Worm (Caenorhabditis elegans) whole organism, late embryonic: Measurements from ENCODE around the gene R12B2.3.

ENCODE experiments used
- C38D4.7 ChIP-seq: fragments of 200-800 bp; sonication (Bioruptor generic); optimal IDR thresholded peaks from 2 replicates; lab custom pipeline; 2018; ENCODE audit warnings: mild to moderate bottlenecking, missing genetic modification characterization, moderate library complexity, missing compliant biosample characterization
- F13H6.1 ChIP-seq: sonication (generic microtip); optimal IDR thresholded peaks from 2 replicates; lab custom pipeline; 2016; ENCODE audit warnings: missing genetic modification characterization, missing compliant biosample characterization
- K02D7.2 ChIP-seq: sonication (generic microtip); optimal IDR thresholded peaks from 2 replicates; lab custom pipeline; 2017; ENCODE audit warnings: mild to moderate bottlenecking, missing genetic modification characterization, missing compliant biosample characterization
- T23F11.4 ChIP-seq: fragments of 200-800 bp; sonication (Bioruptor generic); optimal IDR thresholded peaks from 2 replicates; lab custom pipeline; 2018; ENCODE audit warnings: mild to moderate bottlenecking, missing genetic modification characterization, missing compliant biosample characterization
- Y22D7AL.16 ChIP-seq: sonication (generic microtip); optimal IDR thresholded peaks from 2 replicates; lab custom pipeline; 2016; ENCODE audit warnings: missing genetic modification characterization, missing compliant biosample characterization
- ahr-1 ChIP-seq: sonication (generic microtip); optimal IDR thresholded peaks from 2 replicates; lab custom pipeline; 2016; ENCODE audit warnings: missing genetic modification characterization, missing compliant biosample characterization
- ama-1 ChIP-seq: fragments of 150-350 bp; optimal IDR thresholded peaks from 2 replicates; lab custom pipeline; 2014
- ceh-14 ChIP-seq: sonication (generic microtip); optimal IDR thresholded peaks from 2 replicates; lab custom pipeline; 2016; ENCODE audit warnings: missing genotype, missing genetic modification characterization, missing compliant biosample characterization
- ceh-18 ChIP-seq: sonication (generic microtip); optimal IDR thresholded peaks from 2 replicates; lab custom pipeline; 2016; ENCODE audit warnings: missing genetic modification characterization, missing compliant biosample characterization
- ceh-19 ChIP-seq: fragments of 200-800 bp; sonication (Bioruptor generic); optimal IDR thresholded peaks from 2 replicates; lab custom pipeline; 2018; ENCODE audit warnings: mild to moderate bottlenecking, missing genetic modification characterization, missing compliant biosample characterization
- ceh-2 ChIP-seq: sonication (generic microtip); optimal IDR thresholded peaks from 2 replicates; lab custom pipeline; 2016; ENCODE audit warnings: missing genotype, missing genetic modification characterization, missing compliant biosample characterization
- ceh-24 ChIP-seq: sonication (generic microtip); optimal IDR thresholded peaks from 2 replicates; lab custom pipeline; 2016; ENCODE audit warnings: mild to moderate bottlenecking, missing genetic modification characterization, missing compliant biosample characterization
- ceh-30 ChIP-seq: fragments of 150-350 bp; optimal IDR thresholded peaks from 2 replicates; lab custom pipeline; 2014; ENCODE audit warnings: missing biosample characterization, missing genetic modification characterization
- ceh-31 ChIP-seq: sonication (generic microtip); optimal IDR thresholded peaks from 2 replicates; lab custom pipeline; 2016; ENCODE audit warnings: missing genetic modification characterization, missing compliant biosample characterization
- ceh-34 ChIP-seq: sonication (generic microtip); optimal IDR thresholded peaks from 2 replicates; lab custom pipeline; 2016; ENCODE audit warnings: mild to moderate bottlenecking, missing genetic modification characterization, missing compliant biosample characterization
- ceh-48 ChIP-seq: sonication (generic microtip); optimal IDR thresholded peaks from 2 replicates; lab custom pipeline; 2016; ENCODE audit warnings: missing genetic modification characterization, inconsistent platforms, missing compliant biosample characterization
- ceh-6 ChIP-seq: fragments of 200-800 bp; sonication (Bioruptor generic); optimal IDR thresholded peaks from 2 replicates; lab custom pipeline; 2018; ENCODE audit warnings: mild to moderate bottlenecking, missing genetic modification characterization, missing compliant biosample characterization
- ceh-9 ChIP-seq: sonication (generic microtip); optimal IDR thresholded peaks from 2 replicates; lab custom pipeline; 2016; ENCODE audit warnings: mild to moderate bottlenecking, missing genetic modification characterization, inconsistent platforms, missing compliant biosample characterization
- che-1 ChIP-seq: sonication (generic microtip); optimal IDR thresholded peaks from 2 replicates; lab custom pipeline; 2016; ENCODE audit warnings: mild to moderate bottlenecking, missing genetic modification characterization, missing compliant biosample characterization
- dve-1 ChIP-seq: sonication (generic microtip); optimal IDR thresholded peaks from 2 replicates; lab custom pipeline; 2017; ENCODE audit warnings: antibody characterized with exemption, mild to moderate bottlenecking, missing genetic modification characterization, missing compliant biosample characterization
- elt-2 ChIP-seq: sonication (generic microtip); optimal IDR thresholded peaks from 2 replicates; lab custom pipeline; 2016; ENCODE audit warnings: missing genetic modification reagents, missing genetic modification characterization, missing compliant biosample characterization
- elt-4 ChIP-seq: sonication (generic microtip); optimal IDR thresholded peaks from 2 replicates; lab custom pipeline; 2016; ENCODE audit warnings: missing genetic modification characterization, missing compliant biosample characterization
- ets-4 ChIP-seq: sonication (generic microtip); optimal IDR thresholded peaks from 2 replicates; lab custom pipeline; 2016; ENCODE audit warnings: missing genetic modification characterization, missing compliant biosample characterization
- eyg-1 ChIP-seq: sonication (generic microtip); optimal IDR thresholded peaks from 2 replicates; lab custom pipeline; 2016; ENCODE audit warnings: missing genotype, missing genetic modification characterization, missing compliant biosample characterization
- fax-1 ChIP-seq: sonication (generic microtip); optimal IDR thresholded peaks from 2 replicates; lab custom pipeline; 2016; ENCODE audit warnings: missing genotype, missing genetic modification characterization, missing compliant biosample characterization
- fkh-6 ChIP-seq: sonication (generic microtip); optimal IDR thresholded peaks from 2 replicates; lab custom pipeline; 2016; ENCODE audit warnings: missing genetic modification characterization, missing compliant biosample characterization
- gmeb-2 ChIP-seq: sonication (generic microtip); optimal IDR thresholded peaks from 2 replicates; lab custom pipeline; 2016; ENCODE audit warnings: missing genetic modification characterization, inconsistent platforms, missing compliant biosample characterization
- hlh-13 ChIP-seq: fragments of 200-800 bp; sonication (Bioruptor generic); optimal IDR thresholded peaks from 2 replicates; lab custom pipeline; 2018; ENCODE audit warnings: mild to moderate bottlenecking, missing genetic modification characterization, missing compliant biosample characterization
- hlh-15 ChIP-seq: sonication (generic microtip); optimal IDR thresholded peaks from 2 replicates; lab custom pipeline; 2016; ENCODE audit warnings: missing genetic modification characterization, missing compliant biosample characterization
- hlh-30 ChIP-seq: sonication (generic microtip); optimal IDR thresholded peaks from 2 replicates; lab custom pipeline; 2017; ENCODE audit warnings: antibody characterized with exemption, missing genetic modification characterization, missing compliant biosample characterization; ENCODE audit not compliant: insufficient read depth
- hlh-6 ChIP-seq: sonication (generic microtip); optimal IDR thresholded peaks from 2 replicates; lab custom pipeline; 2016; ENCODE audit warnings: missing genotype, missing genetic modification characterization, missing compliant biosample characterization
- hlh-8 ChIP-seq: sonication (generic microtip); optimal IDR thresholded peaks from 2 replicates; lab custom pipeline; 2016; ENCODE audit warnings: missing genotype, missing genetic modification characterization, missing compliant biosample characterization
- lim-6 ChIP-seq: sonication (generic microtip); optimal IDR thresholded peaks from 2 replicates; lab custom pipeline; 2016; ENCODE audit warnings: missing genetic modification characterization, missing compliant biosample characterization
- lin-11 ChIP-seq: fragments of 200-800 bp; sonication (Bioruptor generic); optimal IDR thresholded peaks from 2 replicates; lab custom pipeline; 2018; ENCODE audit warnings: mild to moderate bottlenecking, missing genetic modification characterization, missing compliant biosample characterization
- madf-2 ChIP-seq: sonication (generic microtip); optimal IDR thresholded peaks from 2 replicates; lab custom pipeline; 2017; ENCODE audit warnings: missing genetic modification characterization, missing compliant biosample characterization
- mec-3 ChIP-seq: sonication (generic microtip); optimal IDR thresholded peaks from 2 replicates; lab custom pipeline; 2016; ENCODE audit warnings: borderline replicate concordance, missing genetic modification characterization, missing compliant biosample characterization
- nhr-11 ChIP-seq: fragments of 150-350 bp; optimal IDR thresholded peaks from 2 replicates; lab custom pipeline; 2014; ENCODE audit warnings: missing biosample characterization, missing genetic modification characterization
- pat-9 ChIP-seq: fragments of 200-800 bp; sonication (Bioruptor generic); optimal IDR thresholded peaks from 2 replicates; lab custom pipeline; 2018; ENCODE audit warnings: mild to moderate bottlenecking, missing genetic modification characterization, moderate library complexity, missing compliant biosample characterization
- pax-1 ChIP-seq: fragments of 150-350 bp; optimal IDR thresholded peaks from 2 replicates; lab custom pipeline; 2014; ENCODE audit warnings: missing biosample characterization, missing genetic modification characterization
- pha-4 ChIP-seq: fragments of 150-350 bp; optimal IDR thresholded peaks from 2 replicates; lab custom pipeline; 2018; ENCODE audit warnings: missing biosample characterization, missing genetic modification reagents, missing genetic modification characterization
- pqm-1 ChIP-seq: sonication (generic microtip); optimal IDR thresholded peaks from 2 replicates; lab custom pipeline; 2016; ENCODE audit warnings: missing genetic modification characterization, missing compliant biosample characterization
- pros-1 ChIP-seq: fragments of 150-350 bp; optimal IDR thresholded peaks from 2 replicates; lab custom pipeline; 2014; ENCODE audit warnings: missing biosample characterization, missing genetic modification reagents, missing genetic modification characterization
- ref-2 ChIP-seq: sonication (generic microtip); optimal IDR thresholded peaks from 2 replicates; lab custom pipeline; 2016; ENCODE audit warnings: missing genetic modification characterization, missing compliant biosample characterization
- rnt-1 ChIP-seq: sonication (generic microtip); optimal IDR thresholded peaks from 2 replicates; lab custom pipeline; 2016; ENCODE audit warnings: missing genetic modification characterization, missing compliant biosample characterization
- sdc-2 ChIP-seq: sonication (generic microtip); optimal IDR thresholded peaks from 2 replicates; lab custom pipeline; 2016; ENCODE audit warnings: missing genotype, missing genetic modification characterization, missing compliant biosample characterization
- tbx-7 ChIP-seq: sonication (generic microtip); optimal IDR thresholded peaks from 2 replicates; lab custom pipeline; 2016; ENCODE audit warnings: missing genotype, missing genetic modification characterization, missing compliant biosample characterization
- unc-3 ChIP-seq, 2 experiments: fragments of 200-800 bp in 1 of 2; sonication (Bioruptor generic) in 1 of 2; sonication (generic microtip) in 1 of 2; conservative IDR thresholded peaks in 1 of 2; optimal IDR thresholded peaks in 1 of 2; 2 replicates each; pipeline versions ENCODE4 v1.3.6 to Lab custom; 2016 to 2022; ENCODE audit warnings: missing compliant biosample characterization in 2 of 2, missing genetic modification characterization in 2 of 2, missing genetic modification reagents in 1 of 2
- unc-42 ChIP-seq: sonication (generic microtip); optimal IDR thresholded peaks from 2 replicates; lab custom pipeline; 2016; ENCODE audit warnings: missing genotype, missing genetic modification characterization, missing compliant biosample characterization
- unc-55 ChIP-seq: sonication (generic microtip); optimal IDR thresholded peaks from 2 replicates; lab custom pipeline; 2017; ENCODE audit warnings: missing biosample characterization, missing genetic modification reagents, missing genetic modification characterization
- unc-86 ChIP-seq: sonication (generic microtip); optimal IDR thresholded peaks from 2 replicates; lab custom pipeline; 2016; ENCODE audit warnings: missing genetic modification characterization, missing compliant biosample characterization
- zip-5 ChIP-seq: sonication (generic microtip); optimal IDR thresholded peaks from 2 replicates; lab custom pipeline; 2016; ENCODE audit warnings: missing genetic modification characterization, missing compliant biosample characterization

Gene R12B2.3

ce11 chrIII:5846412-5846811, 41.0 kb downstream of the R12B2.3 start:
- no peak for TF ChIP-seq pros-1 (tag; lab: Kevin White, UChicago)
- TF ChIP-seq ama-1 (lab: Kevin White, UChicago): no peak
- no peak for TF ChIP-seq fax-1
- no peak for TF ChIP-seq madf-2 (tag; lab: Kevin White, UChicago)
- peak; percentile 38 for TF ChIP-seq unc-42 (tag; lab: Kevin White, UChicago)
- no peak for TF ChIP-seq ets-4 (tag; lab: Kevin White, UChicago)
- no peak for TF ChIP-seq pqm-1 (tag; lab: Kevin White, UChicago)
- TF ChIP-seq unc-86 (tag; lab: Kevin White, UChicago): no peak
- TF ChIP-seq ceh-18 (tag; lab: Kevin White, UChicago): peak; percentile 0

ce11 chrIII:5853240-5853639, 47.9 kb downstream of the R12B2.3 start, which contains the start of gene ddx-23:
TSS of gene ddx-23 (minus strand) at chrIII:5853269.
- TF ChIP-seq ceh-6 (GFP tag; lab: Kevin White, UChicago): no peak
- no peak for TF ChIP-seq zip-5 (tag; lab: Kevin White, UChicago)
- no peak for TF ChIP-seq dve-1
- no peak for TF ChIP-seq ceh-34 (tag; lab: Kevin White, UChicago)
- TF ChIP-seq gmeb-2 (tag; lab: Kevin White, UChicago): no peak
- TF ChIP-seq F13H6.1 (tag; lab: Kevin White, UChicago): no peak
- no peak for TF ChIP-seq ref-2 (tag; lab: Kevin White, UChicago)
- TF ChIP-seq fkh-6 (tag; lab: Kevin White, UChicago): no peak
- no peak for TF ChIP-seq mec-3 (tag; lab: Kevin White, UChicago)
- no peak for TF ChIP-seq pqm-1 (tag; lab: Kevin White, UChicago)
- peak; percentile 11 for TF ChIP-seq elt-2 (tag; lab: Kevin White, UChicago)
- TF ChIP-seq rnt-1 (tag; lab: Kevin White, UChicago): no peak
- TF ChIP-seq T23F11.4 (GFP tag; lab: Kevin White, UChicago): no peak
- no peak for TF ChIP-seq K02D7.2
- peak; percentile 93 for TF ChIP-seq ets-4 (tag; lab: Kevin White, UChicago)
- no peak for TF ChIP-seq unc-55
- TF ChIP-seq ceh-18 (tag; lab: Kevin White, UChicago): no peak
- TF ChIP-seq ceh-31 (tag; lab: Kevin White, UChicago): peak; percentile 70
- no peak for TF ChIP-seq pha-4 (tag; lab: Kevin White, UChicago)
- TF ChIP-seq hlh-15 (tag; lab: Kevin White, UChicago): no peak
- TF ChIP-seq madf-2 (tag; lab: Kevin White, UChicago): no peak
- no peak for TF ChIP-seq hlh-13
- no peak for TF ChIP-seq lim-6 (tag; lab: Kevin White, UChicago)
- TF ChIP-seq C38D4.7 (GFP tag; lab: Kevin White, UChicago): no peak
- TF ChIP-seq ceh-19: no peak
- no peak for TF ChIP-seq pat-9 (tag; lab: Kevin White, UChicago)
- TF ChIP-seq hlh-8: peak; percentile 7
- TF ChIP-seq tbx-7 (tag; lab: Kevin White, UChicago): no peak
- no peak for TF ChIP-seq nhr-11 (tag; lab: Kevin White, UChicago)
- TF ChIP-seq ceh-48 (tag; lab: Kevin White, UChicago): no peak
- no peak for TF ChIP-seq Y22D7AL.16 (tag; lab: Kevin White, UChicago)
- no peak for TF ChIP-seq ceh-9 (tag; lab: Kevin White, UChicago)
- no peak for TF ChIP-seq ceh-2 (tag; lab: Kevin White, UChicago)
- peak; percentile 7 for TF ChIP-seq fax-1
- no peak for TF ChIP-seq pax-1 (tag; lab: Kevin White, UChicago)
- TF ChIP-seq eyg-1 (tag; lab: Kevin White, UChicago): no peak
- no peak for TF ChIP-seq hlh-30 (tag; lab: Kevin White, UChicago)
- no peak for TF ChIP-seq lin-11 (tag; lab: Kevin White, UChicago)
- no peak for TF ChIP-seq ahr-1
- no peak for TF ChIP-seq ceh-24 (tag; lab: Kevin White, UChicago)
- TF ChIP-seq elt-4: no peak
- no peak for TF ChIP-seq unc-86 (tag; lab: Kevin White, UChicago)
- no peak for TF ChIP-seq unc-3 (GFP tag; conservative IDR thresholded peaks at IDR 0.05; lab: Robert Waterston, UW)
- no peak for TF ChIP-seq unc-3 (tag; optimal IDR thresholded peaks at IDR 0.05; lab: Kevin White, UChicago)
- no peak for TF ChIP-seq che-1 (tag; lab: Kevin White, UChicago)
- no peak for TF ChIP-seq hlh-6 (tag; lab: Kevin White, UChicago)
- TF ChIP-seq sdc-2 (tag; lab: Kevin White, UChicago): no peak
- peak; percentile 9 for TF ChIP-seq ceh-14 (tag; lab: Kevin White, UChicago)
- no peak for TF ChIP-seq ceh-30 (tag; lab: Kevin White, UChicago)
